Worm (Caenorhabditis elegans) whole organism, midembryonic: ENCODE results near the gene dmsr-13.

Experiments used
- flt-1 ChIP-seq: fragments of 200-800 bp; sonication (Bioruptor generic); IDR thresholded peaks from 2 replicates; pipeline ENCODE4 v1.3.6; 2022; ENCODE audit warnings: missing genetic modification characterization, missing compliant biosample characterization
- med-1 ChIP-seq: sonication (generic microtip); optimal IDR thresholded peaks from 2 replicates; lab custom pipeline; 2017; ENCODE audit warnings: missing genetic modification characterization, mild to moderate bottlenecking, missing compliant biosample characterization, antibody characterized with exemption, missing genetic modification reagents; ENCODE audit not compliant: insufficient read depth
- ref-1 ChIP-seq: fragments of 200-800 bp; sonication (Bioruptor generic); conservative IDR thresholded peaks from 2 replicates; pipeline ENCODE4 v1.3.6; 2022; ENCODE audit warnings: missing genetic modification reagents, missing genetic modification characterization, missing compliant biosample characterization
- ztf-23 ChIP-seq: fragments of 200-800 bp; sonication (Bioruptor generic); IDR thresholded peaks from 2 replicates; pipeline ENCODE4 v1.3.6; 2022; ENCODE audit warnings: missing genetic modification reagents, missing genetic modification characterization, missing compliant biosample characterization

DNA sequence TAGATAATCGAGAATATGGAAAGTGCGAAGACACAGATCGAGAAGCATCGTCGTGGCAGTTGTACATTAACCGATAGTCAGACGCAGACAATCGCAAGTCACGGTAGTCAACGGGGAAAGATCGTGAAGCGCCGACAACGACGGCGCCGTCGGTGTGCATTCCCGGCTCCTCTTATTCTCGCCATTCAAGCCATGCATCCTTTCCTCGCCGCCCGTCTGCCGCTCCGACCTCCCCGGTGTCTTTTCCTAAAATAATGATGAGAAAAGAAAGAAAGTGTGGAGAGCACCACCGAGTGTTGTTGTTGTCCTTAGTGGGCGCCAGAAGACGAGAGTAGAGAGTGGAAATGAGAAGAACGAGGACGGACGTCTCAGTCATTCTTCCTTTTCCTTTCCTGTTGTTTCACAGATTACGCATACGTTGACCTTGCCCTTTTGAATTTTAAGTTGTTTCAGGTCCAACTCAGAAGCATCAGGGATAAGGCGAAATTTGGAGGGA is 25.9 kb downstream of the dmsr-13 start, which contains the start of gene ZC404.1:
- TF ChIP-seq ztf-23 (GFP tag; lab: Robert Waterston, UW): no peak
- TF ChIP-seq med-1: no peak
- no peak for TF ChIP-seq ref-1 (GFP tag; lab: Robert Waterston, UW)
- TF ChIP-seq flt-1 (GFP tag; lab: Robert Waterston, UW): no peak
